Worm (Caenorhabditis elegans): ENCODE results near the gene lgc-28.

DNA sequence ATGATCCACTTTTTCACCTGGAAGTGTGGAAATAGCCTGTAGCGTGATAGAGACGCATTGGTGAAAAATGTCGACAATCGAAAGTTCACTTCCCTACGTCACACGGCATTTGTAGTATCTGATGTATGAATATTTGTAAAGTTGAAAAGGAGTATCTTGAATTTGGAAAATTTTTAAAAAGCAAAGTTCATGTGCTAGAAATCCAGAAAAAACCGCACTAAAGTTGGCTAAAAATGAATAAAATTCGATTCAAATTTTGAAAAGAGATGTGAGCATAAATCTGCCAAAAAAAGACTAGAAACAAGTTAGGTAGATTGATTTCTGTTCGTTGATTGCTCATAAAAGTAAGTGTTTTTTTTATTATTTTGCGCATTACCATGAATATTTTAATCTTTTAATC is 41.8 kb upstream of the lgc-28 start, which contains the start of gene sri-74:
- TF ChIP-seq snpc-4 (GFP tag; optimal IDR thresholded peaks at IDR 0.05), result no peak
- no peak for TF ChIP-seq snpc-4 (tag; optimal IDR thresholded peaks at IDR 0.05)
- TF ChIP-seq bed-2 (GFP tag; IDR thresholded peaks at IDR 0.05), result no peak
- TF ChIP-seq B0336.3 (GFP tag; IDR thresholded peaks at IDR 0.05), result no peak
- no peak for TF ChIP-seq ama-1 (optimal IDR thresholded peaks at IDR 0.05)
- no peak for TF ChIP-seq ama-1 (GFP tag; optimal IDR thresholded peaks at IDR 0.05)
- no peak for TF ChIP-seq let-526 (GFP tag; IDR thresholded peaks at IDR 0.05)
- no peak for TF ChIP-seq F49E8.2 (tag; optimal IDR thresholded peaks at IDR 0.05; ENCODE audit: insufficient read depth)
- no peak for TF ChIP-seq K12H6.12 (tag; optimal IDR thresholded peaks at IDR 0.05)
- TF ChIP-seq ceh-40 (GFP tag; IDR thresholded peaks at IDR 0.05), result no peak
- no peak for TF ChIP-seq ets-4 (GFP tag; optimal IDR thresholded peaks at IDR 0.05)
- TF ChIP-seq aptf-2 (GFP tag; conservative IDR thresholded peaks at IDR 0.05), result no peak
- TF ChIP-seq lsl-1 (GFP tag; optimal IDR thresholded peaks at IDR 0.05), result no peak
- no peak for TF ChIP-seq hrde-1 (tag; optimal IDR thresholded peaks at IDR 0.05; ENCODE audit: borderline replicate concordance)
- no peak for TF ChIP-seq akir-1 (GFP tag; optimal IDR thresholded peaks at IDR 0.05)
- TF ChIP-seq hlh-26 (GFP tag; conservative IDR thresholded peaks at IDR 0.05), result no peak
